Worm (Caenorhabditis elegans) whole organism, late embryonic: ENCODE results near the gene F26H11.4.
A peak's percentile ranks its signal among the peaks of the same experiment; 100 is the strongest.

Experiments used
- C08G9.2 ChIP-seq: sonication (generic microtip); optimal IDR thresholded peaks from 2 replicates; lab custom pipeline; 2016; ENCODE audit warnings: mild to moderate bottlenecking, missing genetic modification characterization, moderate library complexity, missing compliant biosample characterization
- K02D7.2 ChIP-seq: sonication (generic microtip); optimal IDR thresholded peaks from 2 replicates; lab custom pipeline; 2017; ENCODE audit warnings: mild to moderate bottlenecking, missing genetic modification characterization, missing compliant biosample characterization
- K09A11.1 ChIP-seq: sonication (generic microtip); optimal IDR thresholded peaks from 2 replicates; lab custom pipeline; 2017; ENCODE audit warnings: antibody characterized with exemption, mild to moderate bottlenecking, missing genetic modification characterization, missing compliant biosample characterization; ENCODE audit not compliant: insufficient read depth
- Y22D7AL.16 ChIP-seq: sonication (generic microtip); optimal IDR thresholded peaks from 2 replicates; lab custom pipeline; 2016; ENCODE audit warnings: missing genetic modification characterization, missing compliant biosample characterization
- ahr-1 ChIP-seq: sonication (generic microtip); optimal IDR thresholded peaks from 2 replicates; lab custom pipeline; 2016; ENCODE audit warnings: missing genetic modification characterization, missing compliant biosample characterization
- ceh-14 ChIP-seq: sonication (generic microtip); optimal IDR thresholded peaks from 2 replicates; lab custom pipeline; 2016; ENCODE audit warnings: missing genotype, missing genetic modification characterization, missing compliant biosample characterization
- ceh-2 ChIP-seq: sonication (generic microtip); optimal IDR thresholded peaks from 2 replicates; lab custom pipeline; 2016; ENCODE audit warnings: missing genotype, missing genetic modification characterization, missing compliant biosample characterization
- ceh-31 ChIP-seq: sonication (generic microtip); optimal IDR thresholded peaks from 2 replicates; lab custom pipeline; 2016; ENCODE audit warnings: missing genetic modification characterization, missing compliant biosample characterization
- ceh-34 ChIP-seq: sonication (generic microtip); optimal IDR thresholded peaks from 2 replicates; lab custom pipeline; 2016; ENCODE audit warnings: mild to moderate bottlenecking, missing genetic modification characterization, missing compliant biosample characterization
- ceh-48 ChIP-seq: sonication (generic microtip); optimal IDR thresholded peaks from 2 replicates; lab custom pipeline; 2016; ENCODE audit warnings: missing genetic modification characterization, inconsistent platforms, missing compliant biosample characterization
- ceh-9 ChIP-seq: sonication (generic microtip); optimal IDR thresholded peaks from 2 replicates; lab custom pipeline; 2016; ENCODE audit warnings: mild to moderate bottlenecking, missing genetic modification characterization, inconsistent platforms, missing compliant biosample characterization
- elt-2 ChIP-seq: sonication (generic microtip); optimal IDR thresholded peaks from 2 replicates; lab custom pipeline; 2016; ENCODE audit warnings: missing genetic modification reagents, missing genetic modification characterization, missing compliant biosample characterization
- ets-4 ChIP-seq: sonication (generic microtip); optimal IDR thresholded peaks from 2 replicates; lab custom pipeline; 2016; ENCODE audit warnings: missing genetic modification characterization, missing compliant biosample characterization
- fkh-10 ChIP-seq: fragments of 150-350 bp; optimal IDR thresholded peaks from 2 replicates; lab custom pipeline; 2014; ENCODE audit warnings: missing biosample characterization, missing genetic modification reagents, missing genetic modification characterization
- hlh-13 ChIP-seq: fragments of 200-800 bp; sonication (Bioruptor generic); optimal IDR thresholded peaks from 2 replicates; lab custom pipeline; 2018; ENCODE audit warnings: mild to moderate bottlenecking, missing genetic modification characterization, missing compliant biosample characterization
- odd-2 ChIP-seq: sonication (generic microtip); optimal IDR thresholded peaks from 2 replicates; lab custom pipeline; 2017; ENCODE audit warnings: antibody characterized with exemption, mild to moderate bottlenecking, missing genetic modification characterization, missing compliant biosample characterization
- pag-3 ChIP-seq: sonication (generic microtip); optimal IDR thresholded peaks from 2 replicates; lab custom pipeline; 2016; ENCODE audit warnings: missing compliant biosample characterization, missing genetic modification characterization, borderline replicate concordance
- pat-9 ChIP-seq: fragments of 200-800 bp; sonication (Bioruptor generic); optimal IDR thresholded peaks from 2 replicates; lab custom pipeline; 2018; ENCODE audit warnings: mild to moderate bottlenecking, missing genetic modification characterization, moderate library complexity, missing compliant biosample characterization
- pha-2 ChIP-seq: sonication (generic microtip); optimal IDR thresholded peaks from 2 replicates; lab custom pipeline; 2017; ENCODE audit warnings: mild to moderate bottlenecking, missing genetic modification characterization, missing compliant biosample characterization
- pqm-1 ChIP-seq: sonication (generic microtip); optimal IDR thresholded peaks from 2 replicates; lab custom pipeline; 2016; ENCODE audit warnings: missing genetic modification characterization, missing compliant biosample characterization
- pros-1 ChIP-seq: fragments of 150-350 bp; optimal IDR thresholded peaks from 2 replicates; lab custom pipeline; 2014; ENCODE audit warnings: missing biosample characterization, missing genetic modification reagents, missing genetic modification characterization
- sdc-2 ChIP-seq: sonication (generic microtip); optimal IDR thresholded peaks from 2 replicates; lab custom pipeline; 2016; ENCODE audit warnings: missing genotype, missing genetic modification characterization, missing compliant biosample characterization
- sox-4 ChIP-seq: sonication (generic microtip); optimal IDR thresholded peaks from 2 replicates; lab custom pipeline; 2017; ENCODE audit warnings: mild to moderate bottlenecking, missing genetic modification characterization, inconsistent platforms, missing compliant biosample characterization
- syd-9 ChIP-seq: sonication (generic microtip); optimal IDR thresholded peaks from 2 replicates; lab custom pipeline; 2016; ENCODE audit warnings: mild to moderate bottlenecking, missing genetic modification characterization, moderate library complexity, missing compliant biosample characterization
- tbx-2 ChIP-seq: sonication (generic microtip); optimal IDR thresholded peaks from 2 replicates; lab custom pipeline; 2016; ENCODE audit warnings: missing genetic modification characterization, missing compliant biosample characterization
- tbx-7 ChIP-seq: sonication (generic microtip); optimal IDR thresholded peaks from 2 replicates; lab custom pipeline; 2016; ENCODE audit warnings: missing genotype, missing genetic modification characterization, missing compliant biosample characterization
- unc-3 ChIP-seq, 2 experiments: fragments of 200-800 bp in 1 of 2; sonication (Bioruptor generic) in 1 of 2; sonication (generic microtip) in 1 of 2; conservative IDR thresholded peaks in 1 of 2; optimal IDR thresholded peaks in 1 of 2; 2 replicates each; pipeline versions ENCODE4 v1.3.6 to Lab custom; 2016 to 2022; ENCODE audit warnings: missing compliant biosample characterization in 2 of 2, missing genetic modification characterization in 2 of 2, missing genetic modification reagents in 1 of 2
- unc-42 ChIP-seq: sonication (generic microtip); optimal IDR thresholded peaks from 2 replicates; lab custom pipeline; 2016; ENCODE audit warnings: missing genotype, missing genetic modification characterization, missing compliant biosample characterization
- unc-55 ChIP-seq: sonication (generic microtip); optimal IDR thresholded peaks from 2 replicates; lab custom pipeline; 2017; ENCODE audit warnings: missing biosample characterization, missing genetic modification reagents, missing genetic modification characterization
- zip-5 ChIP-seq: sonication (generic microtip); optimal IDR thresholded peaks from 2 replicates; lab custom pipeline; 2016; ENCODE audit warnings: missing genetic modification characterization, missing compliant biosample characterization

Gene F26H11.4

DNA sequence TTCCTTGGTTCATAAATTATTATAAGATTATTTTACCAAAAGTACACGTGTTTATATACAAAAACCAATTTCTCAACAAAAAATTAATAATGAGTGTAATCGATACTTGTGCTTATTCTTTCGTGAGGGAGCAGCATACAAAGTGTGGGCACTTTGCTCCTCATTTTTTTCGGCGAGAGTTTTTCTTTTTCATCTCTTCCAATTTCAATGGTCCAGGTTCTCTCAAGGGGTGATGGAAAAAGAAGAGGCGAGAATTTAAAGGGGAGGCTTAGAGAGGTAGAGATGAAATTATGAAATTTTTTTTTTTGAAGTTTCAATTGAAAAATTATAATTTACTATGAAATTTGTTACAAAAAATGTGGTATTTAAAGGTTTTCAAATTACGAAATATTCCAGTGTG lies 8.6 kb downstream of the F26H11.4 start:
- TF ChIP-seq syd-9 (no peak), ceh-34 (tag; lab: Kevin White, UChicago) (no peak)

DNA sequence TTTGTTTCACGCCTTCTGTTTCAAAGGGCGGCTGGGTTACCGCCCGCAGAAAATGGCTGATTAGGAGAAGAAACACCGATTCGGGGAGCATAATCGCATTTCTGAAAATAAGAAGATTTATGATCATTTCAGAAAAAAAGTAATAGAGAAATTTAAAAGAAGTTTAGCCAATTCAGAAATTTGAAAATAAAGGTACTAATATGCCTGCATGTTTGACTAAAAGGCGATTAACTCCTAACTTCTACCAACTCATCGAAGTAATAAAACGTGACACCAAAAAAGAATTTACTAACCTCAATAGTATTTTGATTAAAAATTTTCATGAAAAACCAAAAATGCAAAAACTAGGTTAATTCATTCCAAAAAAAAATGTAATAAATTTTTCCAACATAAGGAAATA lies 16.4 kb downstream of the F26H11.4 start, which contains the start of gene plx-2:
Gene plx-2 (minus strand): TSS at position 101 of the 400 bp plus-strand sequence.
- TF ChIP-seq unc-3 (GFP tag; conservative IDR thresholded peaks at IDR 0.05; lab: Robert Waterston, UW) (no peak), unc-3 (tag; optimal IDR thresholded peaks at IDR 0.05; lab: Kevin White, UChicago) (no peak), ceh-9 (no peak), sox-4 (tag; lab: Kevin White, UChicago) (no peak), K02D7.2 (no peak), pha-2 (no peak), elt-2 (tag; lab: Kevin White, UChicago) (no peak), zip-5 (tag; lab: Kevin White, UChicago) (no peak), ahr-1 (no peak), pat-9 (tag; lab: Kevin White, UChicago) (no peak), ceh-14 (tag; lab: Kevin White, UChicago) (no peak), pqm-1 (tag; lab: Kevin White, UChicago) (no peak), tbx-7 (tag; lab: Kevin White, UChicago) (no peak), C08G9.2 (tag; lab: Kevin White, UChicago) (no peak), pros-1 (tag; lab: Kevin White, UChicago) (no peak), pag-3 (no peak), ceh-34 (tag; lab: Kevin White, UChicago) (no peak), odd-2 (tag; lab: Kevin White, UChicago) (no peak), Y22D7AL.16 (tag; lab: Kevin White, UChicago) (no peak)

DNA sequence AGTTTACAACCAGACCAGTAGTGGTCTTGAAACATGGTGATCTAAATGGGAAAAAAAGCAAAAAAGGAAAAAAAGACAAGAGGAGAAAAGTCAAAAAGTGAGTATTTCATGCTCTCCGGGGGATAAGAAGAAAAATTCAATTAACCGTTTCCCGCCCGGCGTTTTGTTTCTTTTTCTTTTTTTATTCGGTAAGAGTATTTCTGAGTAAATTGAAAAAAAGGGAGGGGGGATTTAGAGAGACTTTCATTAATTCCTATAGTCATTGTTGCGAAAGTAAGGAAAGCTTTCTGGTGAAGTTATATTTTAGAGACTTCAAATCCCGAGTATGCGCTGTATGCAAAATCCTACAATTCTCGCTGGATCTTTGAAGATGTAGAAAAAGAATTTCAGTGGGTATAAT lies 19.3 kb downstream of the F26H11.4 start:
- TF ChIP-seq unc-42 (tag; lab: Kevin White, UChicago) (peak; percentile 43), fkh-10 (GFP tag; lab: Kevin White, UChicago) (no peak)
- TF ChIP-seq, all 69 proteins: peak for 1

DNA sequence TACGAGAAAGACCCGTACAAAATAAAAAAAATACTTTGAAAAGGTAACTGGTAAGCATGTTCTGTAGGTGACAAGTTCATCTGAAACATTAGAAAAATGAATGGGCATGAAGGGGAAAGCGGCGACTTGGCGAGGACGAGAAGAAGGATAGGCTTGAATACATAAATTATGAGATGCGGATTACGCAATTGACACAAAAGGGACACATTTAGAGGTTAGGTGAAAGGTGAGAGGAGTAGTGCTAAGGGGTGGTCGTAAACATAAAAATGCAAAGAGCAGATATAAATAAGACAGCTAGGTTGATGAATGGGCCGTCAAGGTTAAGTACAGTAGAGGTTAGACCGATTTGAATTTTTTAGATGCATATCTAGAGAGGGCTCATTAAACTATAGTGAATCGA lies 20.4 kb downstream of the F26H11.4 start:
- TF ChIP-seq ets-4 (tag; lab: Kevin White, UChicago) (no peak), tbx-7 (tag; lab: Kevin White, UChicago) (no peak), unc-55 (peak; percentile 70), pat-9 (tag; lab: Kevin White, UChicago) (no peak)

DNA sequence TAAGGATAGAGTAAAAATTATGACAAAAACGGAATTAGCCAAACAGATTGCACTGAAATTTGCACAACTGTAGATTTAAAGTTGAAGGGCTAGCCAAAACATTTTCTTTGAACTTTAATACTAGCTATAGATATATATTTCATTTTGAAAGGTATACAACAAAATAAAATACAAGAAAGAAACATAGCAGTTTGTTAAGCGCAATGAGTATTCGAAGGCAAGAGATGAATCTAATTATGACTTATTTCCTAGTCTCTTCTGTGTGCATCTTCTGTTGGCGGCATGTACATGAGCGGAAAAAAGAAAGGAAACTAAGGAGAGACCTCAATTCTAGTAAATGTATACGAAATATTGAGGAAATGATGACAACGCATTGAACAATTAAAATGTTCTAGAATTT lies 23.7 kb downstream of the F26H11.4 start:
- TF ChIP-seq sdc-2 (tag; lab: Kevin White, UChicago) = no peak
- TF ChIP-seq hlh-13 = no peak
- TF ChIP-seq unc-42 (tag; lab: Kevin White, UChicago) = peak; percentile 69

DNA sequence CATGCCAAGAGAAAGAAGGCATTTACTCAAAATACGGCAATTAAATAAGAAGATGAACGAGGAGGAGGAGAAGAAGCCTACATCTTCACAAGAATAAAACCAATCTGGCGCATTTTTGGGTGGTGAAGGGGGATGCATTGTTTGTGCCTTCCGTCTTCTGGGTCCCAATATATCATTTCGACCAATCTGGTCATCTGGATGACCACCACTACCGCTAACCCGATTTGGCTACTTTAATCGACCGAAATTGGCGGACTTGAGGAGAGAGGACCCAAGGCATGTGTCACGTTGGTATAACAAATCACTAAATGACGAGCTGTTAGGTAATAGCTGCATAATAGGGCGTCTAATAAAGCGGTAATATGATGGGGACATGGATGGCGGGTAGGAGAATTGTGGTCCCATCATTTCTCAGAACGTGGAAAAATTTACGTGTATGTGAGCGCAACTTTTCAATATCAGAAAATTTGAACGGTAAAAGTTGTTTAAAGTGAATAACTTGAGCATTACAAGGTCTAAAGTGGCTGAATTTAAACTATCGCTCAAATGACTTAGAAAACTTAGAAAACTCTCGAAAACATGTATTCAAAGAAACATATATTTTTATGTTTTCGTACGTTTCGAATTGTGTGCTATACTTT lies 25.4 kb downstream of the F26H11.4 start:
- no peak for TF ChIP-seq K09A11.1 (tag; lab: Kevin White, UChicago)
- peak; percentile 10 for TF ChIP-seq ceh-48
- peak; percentile 80 for TF ChIP-seq unc-42 (tag; lab: Kevin White, UChicago)
- TF ChIP-seq, all 69 proteins: peak for 2

DNA sequence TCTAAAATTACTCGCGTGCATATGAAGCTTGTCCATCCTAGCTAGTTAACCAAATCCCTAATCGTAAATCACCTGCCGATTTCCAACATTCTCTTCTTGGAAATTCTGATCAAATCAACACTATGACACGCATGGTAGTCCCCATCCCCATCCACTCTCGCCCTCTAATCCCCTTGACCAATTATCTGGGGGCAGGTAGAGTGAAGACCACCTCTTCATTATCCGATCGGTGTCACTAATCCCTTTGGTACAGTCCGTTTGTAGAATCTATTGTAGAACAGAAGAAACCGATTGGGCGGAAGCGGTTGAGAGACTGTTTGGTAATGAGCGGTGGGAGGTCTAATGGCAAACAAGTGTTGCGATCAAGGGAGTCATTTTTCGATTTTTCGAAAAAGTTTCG lies 28.7 kb downstream of the F26H11.4 start:
- TF ChIP-seq tbx-2 (tag; lab: Kevin White, UChicago) (peak; percentile 8), ceh-2 (tag; lab: Kevin White, UChicago) (no peak), ceh-31 (peak; percentile 3), unc-3 (GFP tag; conservative IDR thresholded peaks at IDR 0.05; lab: Robert Waterston, UW) (no peak), unc-3 (tag; optimal IDR thresholded peaks at IDR 0.05; lab: Kevin White, UChicago) (no peak)
